Fruit fly (Drosophila melanogaster) whole organism, embryonic: Measurements from ENCODE around the gene hiro.
A peak's percentile ranks its signal among the peaks of the same experiment; 100 is the strongest.

Source experiments
- Adf1 ChIP-seq: fragments of 200-800 bp; sonication (Bioruptor generic); IDR thresholded peaks from 2 replicates; pipeline ENCODE4 v1.3.6; 2022; ENCODE audit warnings: missing biosample characterization, missing genetic modification characterization
- Atf6 ChIP-seq: fragments of 200-800 bp; sonication (Bioruptor generic); IDR thresholded peaks from 2 replicates; pipeline ENCODE4 v1.3.6; 2022; ENCODE audit warnings: missing biosample characterization, missing genetic modification characterization
- B-H2 ChIP-seq: fragments of 200-800 bp; sonication (Bioruptor generic); optimal IDR thresholded peaks from 2 replicates; lab custom pipeline; 2018; ENCODE audit warnings: missing biosample characterization, mild to moderate bottlenecking, missing genetic modification characterization
- BEAF-32 ChIP-seq: fragments of 200-800 bp; sonication (Bioruptor generic); optimal IDR thresholded peaks from 3 replicates; lab custom pipeline; 2017; ENCODE audit warnings: missing biosample characterization, missing genetic modification characterization, mild to moderate bottlenecking, moderate library complexity, missing genetic modification reagents
- CG10209 ChIP-seq: fragments of 200-800 bp; sonication (Bioruptor generic); optimal IDR thresholded peaks from 3 replicates; lab custom pipeline; 2017; ENCODE audit warnings: missing biosample characterization, mild to moderate bottlenecking, missing genetic modification characterization, missing genetic modification reagents
- CG12071 ChIP-seq: fragments of 200-800 bp; sonication (Bioruptor generic); optimal IDR thresholded peaks from 3 replicates; lab custom pipeline; 2018; ENCODE audit warnings: missing biosample characterization, mild to moderate bottlenecking, missing genetic modification characterization
- CG12236 ChIP-seq: fragments of 200-800 bp; sonication (Bioruptor generic); optimal IDR thresholded peaks from 2 replicates; lab custom pipeline; 2016; ENCODE audit warnings: missing biosample characterization, missing genetic modification characterization
- CG12659 ChIP-seq: fragments of 200-800 bp; sonication (Bioruptor generic); optimal IDR thresholded peaks from 3 replicates; lab custom pipeline; 2017; ENCODE audit warnings: mild to moderate bottlenecking, missing biosample characterization, missing genetic modification reagents, missing genetic modification characterization
- CG12744 ChIP-seq: fragments of 200-800 bp; sonication (Bioruptor generic); optimal IDR thresholded peaks from 2 replicates; lab custom pipeline; 2016; ENCODE audit warnings: missing biosample characterization, missing genetic modification characterization
- CG1529 ChIP-seq: fragments of 200-800 bp; sonication (Bioruptor generic); optimal IDR thresholded peaks from 3 replicates; lab custom pipeline; 2018; ENCODE audit warnings: missing biosample characterization, missing genetic modification characterization
- CG3163 ChIP-seq: fragments of 200-800 bp; sonication (Bioruptor generic); optimal IDR thresholded peaks from 3 replicates; lab custom pipeline; 2016; ENCODE audit warnings: missing biosample characterization, missing genetic modification characterization
- CG32532 ChIP-seq: fragments of 200-800 bp; sonication (Bioruptor generic); IDR thresholded peaks from 2 replicates; pipeline ENCODE4 v1.3.6; 2022; ENCODE audit warnings: missing biosample characterization, missing genetic modification characterization
- CG34224 ChIP-seq: fragments of 200-800 bp; sonication (Bioruptor generic); IDR thresholded peaks from 3 replicates; pipeline ENCODE4 v1.3.6; 2022; ENCODE audit warnings: missing biosample characterization, missing genetic modification characterization; ENCODE audit not compliant: partially characterized antibody
- CG34376 ChIP-seq: fragments of 200-800 bp; sonication (Bioruptor generic); optimal IDR thresholded peaks from 2 replicates; lab custom pipeline; 2018; ENCODE audit warnings: missing biosample characterization, mild to moderate bottlenecking, missing genetic modification characterization
- CG34422 ChIP-seq: fragments of 200-800 bp; sonication (Bioruptor generic); IDR thresholded peaks from 3 replicates; pipeline ENCODE4 v1.3.6; 2022; ENCODE audit warnings: missing biosample characterization, missing genetic modification characterization
- CG6765 ChIP-seq: fragments of 200-800 bp; sonication (Bioruptor generic); optimal IDR thresholded peaks from 3 replicates; lab custom pipeline; 2017; ENCODE audit warnings: missing biosample characterization, mild to moderate bottlenecking, missing genetic modification characterization
- CG9437 ChIP-seq: fragments of 200-800 bp; sonication (Bioruptor generic); optimal IDR thresholded peaks from 2 replicates; lab custom pipeline; 2018; ENCODE audit warnings: missing biosample characterization, mild to moderate bottlenecking, missing genetic modification characterization
- CG9727 ChIP-seq: fragments of 200-800 bp; sonication (Bioruptor generic); optimal IDR thresholded peaks from 3 replicates; lab custom pipeline; 2017; ENCODE audit warnings: missing biosample characterization, mild to moderate bottlenecking, missing genetic modification characterization
- Dfd ChIP-seq, 2 experiments: fragments of >200 bp; optimal IDR thresholded peaks; 2 replicates each; lab custom pipeline; 2017; ENCODE audit warnings: missing biosample characterization in 2 of 2, missing genetic modification characterization in 2 of 2
- Fer3 ChIP-seq: fragments of 200-800 bp; sonication (Bioruptor generic); optimal IDR thresholded peaks from 2 replicates; lab custom pipeline; 2018; ENCODE audit warnings: missing biosample characterization, mild to moderate bottlenecking, missing genetic modification characterization, moderate library complexity
- MTF-1 ChIP-seq: fragments of 200-800 bp; sonication (Bioruptor generic); optimal IDR thresholded peaks from 2 replicates; lab custom pipeline; 2018; ENCODE audit warnings: missing biosample characterization, mild to moderate bottlenecking, missing genetic modification characterization, borderline replicate concordance
- Ravus ChIP-seq: fragments of 200-800 bp; sonication (Bioruptor generic); IDR thresholded peaks from 2 replicates; pipeline ENCODE4 v1.3.6; 2022; ENCODE audit warnings: missing biosample characterization, missing genetic modification characterization
- Scr ChIP-seq: fragments of 200-800 bp; sonication (Bioruptor generic); IDR thresholded peaks from 2 replicates; pipeline ENCODE4 v1.3.6; 2022; ENCODE audit warnings: missing biosample characterization, missing genetic modification characterization; ENCODE audit not compliant: partially characterized antibody
- Side ChIP-seq: fragments of 200-800 bp; sonication (Bioruptor generic); optimal IDR thresholded peaks from 2 replicates; lab custom pipeline; 2016; ENCODE audit warnings: missing biosample characterization, missing genetic modification characterization
- Ssrp ChIP-seq: fragments of 200-800 bp; sonication (Bioruptor generic); optimal IDR thresholded peaks from 2 replicates; lab custom pipeline; 2018; ENCODE audit warnings: missing biosample characterization, mild to moderate bottlenecking, missing genetic modification characterization, moderate library complexity
- amos ChIP-seq: fragments of 200-800 bp; sonication (Bioruptor generic); IDR thresholded peaks from 2 replicates; pipeline ENCODE4 v1.3.6; 2022; ENCODE audit warnings: missing biosample characterization, missing genetic modification characterization; ENCODE audit not compliant: partially characterized antibody
- aop ChIP-seq: fragments of 200-800 bp; sonication (Bioruptor generic); IDR thresholded peaks from 2 replicates; pipeline ENCODE4 v1.3.6; 2022; ENCODE audit warnings: missing biosample characterization, missing genetic modification characterization
- ap ChIP-seq: fragments of 200-800 bp; sonication (Bioruptor generic); IDR thresholded peaks from 2 replicates; pipeline ENCODE4 v1.3.6; 2022; ENCODE audit warnings: missing biosample characterization, missing genetic modification characterization
- cad ChIP-seq: fragments of >200 bp; optimal IDR thresholded peaks from 2 replicates; lab custom pipeline; 2017; ENCODE audit warnings: missing biosample characterization, missing genetic modification characterization
- croc ChIP-seq: fragments of 200-800 bp; sonication (Bioruptor generic); conservative IDR thresholded peaks from 3 replicates; pipeline ENCODE4 v1.3.6; 2022; ENCODE audit warnings: missing biosample characterization, missing genetic modification characterization
- crol ChIP-seq: fragments of 200-800 bp; sonication (Bioruptor generic); IDR thresholded peaks from 2 replicates; pipeline ENCODE4 v1.3.6; 2022; ENCODE audit warnings: missing biosample characterization, missing genetic modification characterization
- dan ChIP-seq: fragments of 200-800 bp; sonication (Bioruptor generic); IDR thresholded peaks from 2 replicates; pipeline ENCODE4 v1.3.6; 2022; ENCODE audit warnings: missing biosample characterization, missing genetic modification characterization
- dimm ChIP-seq: fragments of 200-800 bp; sonication (Bioruptor generic); IDR thresholded peaks from 2 replicates; pipeline ENCODE4 v1.3.6; 2022; ENCODE audit warnings: missing biosample characterization, missing genetic modification characterization
- ewg ChIP-seq: fragments of 200-800 bp; sonication (Bioruptor generic); optimal IDR thresholded peaks from 3 replicates; lab custom pipeline; 2017; ENCODE audit warnings: mild to moderate bottlenecking, missing biosample characterization, missing genetic modification reagents, missing genetic modification characterization
- fd96Cb ChIP-seq: fragments of 200-800 bp; sonication (Bioruptor generic); optimal IDR thresholded peaks from 2 replicates; lab custom pipeline; 2018; ENCODE audit warnings: missing biosample characterization, mild to moderate bottlenecking, missing genetic modification characterization, moderate library complexity
- ftz-f1 ChIP-seq: fragments of 200-800 bp; sonication (Bioruptor generic); optimal IDR thresholded peaks from 2 replicates; lab custom pipeline; 2016; ENCODE audit warnings: missing biosample characterization, missing genetic modification characterization
- fu2 ChIP-seq: fragments of 200-800 bp; sonication (Bioruptor generic); optimal IDR thresholded peaks from 2 replicates; lab custom pipeline; 2016; ENCODE audit warnings: missing biosample characterization, missing genetic modification characterization
- gro ChIP-seq: fragments of 200-800 bp; sonication (Bioruptor generic); optimal IDR thresholded peaks from 2 replicates; lab custom pipeline; 2016; ENCODE audit warnings: missing biosample characterization, missing genetic modification characterization
- jing ChIP-seq: fragments of 200-800 bp; sonication (Bioruptor generic); optimal IDR thresholded peaks from 2 replicates; lab custom pipeline; 2018; ENCODE audit warnings: missing biosample characterization, mild to moderate bottlenecking, missing genetic modification characterization
- lilli ChIP-seq: fragments of 200-800 bp; sonication (Bioruptor generic); optimal IDR thresholded peaks from 3 replicates; lab custom pipeline; 2016; ENCODE audit warnings: missing biosample characterization, missing genetic modification characterization
- mirr ChIP-seq: fragments of 200-800 bp; sonication (Bioruptor generic); optimal IDR thresholded peaks from 3 replicates; lab custom pipeline; 2018; ENCODE audit warnings: missing biosample characterization, mild to moderate bottlenecking, missing genetic modification characterization
- peb ChIP-seq: fragments of 200-800 bp; sonication (Bioruptor generic); IDR thresholded peaks from 2 replicates; pipeline ENCODE4 v1.3.6; 2022; ENCODE audit warnings: missing biosample characterization, missing genetic modification characterization
- phol ChIP-seq: fragments of 200-800 bp; sonication (Bioruptor generic); optimal IDR thresholded peaks from 3 replicates; lab custom pipeline; 2018; ENCODE audit warnings: missing biosample characterization, mild to moderate bottlenecking, missing genetic modification characterization, moderate library complexity
- shn ChIP-seq: fragments of 200-800 bp; sonication (Bioruptor generic); optimal IDR thresholded peaks from 3 replicates; lab custom pipeline; 2016; ENCODE audit warnings: missing biosample characterization, missing genetic modification characterization
- slou ChIP-seq: fragments of 200-800 bp; sonication (Bioruptor generic); optimal IDR thresholded peaks from 3 replicates; lab custom pipeline; 2016; ENCODE audit warnings: missing biosample characterization, missing genetic modification characterization
- tll ChIP-seq, 2 experiments: fragments of 200-800 bp in 1 of 2; fragments of >200 bp in 1 of 2; sonication (Bioruptor generic) in 1 of 2; optimal IDR thresholded peaks; 2 replicates each; lab custom pipeline; 2017 to 2019; ENCODE audit warnings: missing biosample characterization in 2 of 2, missing genetic modification characterization in 2 of 2, mild to moderate bottlenecking in 1 of 2, moderate library complexity in 1 of 2
- toy ChIP-seq: fragments of 200-800 bp; sonication (Bioruptor generic); IDR thresholded peaks from 2 replicates; pipeline ENCODE4 v1.3.6; 2022; ENCODE audit warnings: missing biosample characterization, missing genetic modification characterization
- unc-4 ChIP-seq: fragments of 200-800 bp; sonication (Bioruptor generic); IDR thresholded peaks from 2 replicates; pipeline ENCODE4 v1.3.6; 2022; ENCODE audit warnings: missing biosample characterization, missing genetic modification characterization; ENCODE audit not compliant: partially characterized antibody
- z ChIP-seq: fragments of 200-800 bp; sonication (Bioruptor generic); IDR thresholded peaks from 3 replicates; pipeline ENCODE4 v1.3.6; 2022; ENCODE audit warnings: missing biosample characterization, missing genetic modification characterization

Gene hiro

dm6 chr3L:648155-649024 lies 39.4 kb downstream of the hiro start, which contains the start of gene Gale (continued):
- TF ChIP-seq ap (GFP tag; lab: Robert Waterston, UW) (no peak), CG12744 (GFP tag; lab: Kevin White, UChicago) (no peak), B-H2 (no peak), Ravus (GFP tag; lab: Robert Waterston, UW) (no peak), Dfd (GFP tag; optimal IDR thresholded peaks at IDR 0.05; lab: Kevin White, UChicago) (no peak), fu2 (GFP tag; lab: Kevin White, UChicago) (no peak), Ssrp (tag; lab: Kevin White, UChicago) (no peak), shn (GFP tag; lab: Kevin White, UChicago) (no peak), CG34422 (peak; percentile 40; the same call in 1 of the 3 replicates), CG6765 (GFP tag; lab: Kevin White, UChicago) (no peak), ewg (GFP tag; lab: Kevin White, UChicago) (no peak), CG3163 (GFP tag; lab: Kevin White, UChicago) (no peak), CG1529 (no peak), slou (no peak), MTF-1 (no peak), croc (GFP tag; lab: Robert Waterston, UW) (no peak), BEAF-32 (GFP tag; lab: Kevin White, UChicago) (peak; percentile 66), mirr (GFP tag; lab: Kevin White, UChicago) (peak; percentile 11), toy (no peak), CG12236 (GFP tag; lab: Kevin White, UChicago) (no peak), CG10209 (GFP tag; lab: Kevin White, UChicago) (no peak), CG32532 (GFP tag; lab: Robert Waterston, UW) (peak; percentile 24; the same call in 1 of the 2 replicates), CG12659 (GFP tag; lab: Kevin White, UChicago) (peak; percentile 26), peb (GFP tag; lab: Robert Waterston, UW) (no peak), CG34224 (GFP tag; lab: Robert Waterston, UW) (peak; percentile 60; the same call in 2 of the 3 replicates), jing (GFP tag; lab: Kevin White, UChicago) (no peak), CG12071 (GFP tag; lab: Kevin White, UChicago) (no peak), aop (no peak), Adf1 (peak; percentile 7; the same call in 1 of the 2 replicates), CG34376 (peak; percentile 72), amos (peak; percentile 73), Atf6 (GFP tag; lab: Robert Waterston, UW) (no peak), cad (no peak), dimm (GFP tag; lab: Robert Waterston, UW) (no peak), CG9727 (peak; percentile 65), ftz-f1 (GFP tag; lab: Kevin White, UChicago) (peak; percentile 68), fd96Cb (no peak), tll (GFP tag; optimal IDR thresholded peaks at IDR 0.05; lab: Kevin White, UChicago) (no peak), crol (GFP tag; lab: Robert Waterston, UW) (no peak), CG9437 (no peak), Fer3 (tag; lab: Kevin White, UChicago) (no peak), dan (GFP tag; lab: Robert Waterston, UW) (no peak), Scr (GFP tag; lab: Robert Waterston, UW) (peak; percentile 70), gro (GFP tag; lab: Kevin White, UChicago) (peak; percentile 15), Side (GFP tag; lab: Kevin White, UChicago) (no peak), lilli (GFP tag; lab: Kevin White, UChicago) (no peak), z (no peak), phol (tag; lab: Kevin White, UChicago) (peak; percentile 6), unc-4 (peak; percentile 66)
